Fruit fly (Drosophila melanogaster) whole organism, pupa: ENCODE data around the gene CG6071.

Experiments used
- CG10348 ChIP-seq: fragments of 200-800 bp; sonication (Bioruptor generic); IDR thresholded peaks from 2 replicates; pipeline ENCODE4 v1.3.6; 2022; ENCODE audit warnings: missing biosample characterization, missing genetic modification characterization
- CG12605 ChIP-seq: fragments of 200-800 bp; sonication (Bioruptor generic); IDR thresholded peaks from 2 replicates; pipeline ENCODE4 v1.3.6; 2022; ENCODE audit warnings: missing biosample characterization, missing genetic modification characterization
- CG13204 ChIP-seq: fragments of 200-800 bp; sonication (Bioruptor generic); optimal IDR thresholded peaks from 2 replicates; lab custom pipeline; 2018; ENCODE audit warnings: missing biosample characterization, mild to moderate bottlenecking, missing genetic modification characterization, moderate library complexity
- CG14655 ChIP-seq: fragments of 200-800 bp; sonication (Bioruptor generic); optimal IDR thresholded peaks from 3 replicates; lab custom pipeline; 2017; ENCODE audit warnings: mild to moderate bottlenecking, missing biosample characterization, missing genetic modification reagents, missing genetic modification characterization
- CG15710 ChIP-seq: fragments of 200-800 bp; sonication (Bioruptor generic); optimal IDR thresholded peaks from 2 replicates; lab custom pipeline; 2018; ENCODE audit warnings: missing biosample characterization, mild to moderate bottlenecking, missing genetic modification characterization, moderate library complexity
- CG17806 ChIP-seq: fragments of 200-800 bp; sonication (Bioruptor generic); optimal IDR thresholded peaks from 2 replicates; lab custom pipeline; 2018; ENCODE audit warnings: missing biosample characterization, mild to moderate bottlenecking, missing genetic modification characterization, moderate library complexity
- CG32121 ChIP-seq: fragments of 200-800 bp; sonication (Bioruptor generic); IDR thresholded peaks from 2 replicates; pipeline ENCODE4 v1.3.6; 2022; ENCODE audit warnings: missing biosample characterization, missing genetic modification characterization
- CG34367 ChIP-seq: fragments of 200-800 bp; sonication (Bioruptor generic); optimal IDR thresholded peaks from 2 replicates; lab custom pipeline; 2018; ENCODE audit warnings: missing biosample characterization, mild to moderate bottlenecking, missing genetic modification characterization
- CG4496 ChIP-seq: fragments of 200-800 bp; sonication (Bioruptor generic); IDR thresholded peaks from 3 replicates; pipeline ENCODE4 v1.3.6; 2022; ENCODE audit warnings: missing biosample characterization, missing genetic modification characterization
- CG8159 ChIP-seq: fragments of 200-800 bp; sonication (Bioruptor generic); optimal IDR thresholded peaks from 3 replicates; lab custom pipeline; 2018; ENCODE audit warnings: missing biosample characterization, mild to moderate bottlenecking, missing genetic modification characterization, moderate library complexity
- CG8301 ChIP-seq: fragments of 200-800 bp; sonication (Bioruptor generic); optimal IDR thresholded peaks from 2 replicates; lab custom pipeline; 2018; ENCODE audit warnings: missing biosample characterization, mild to moderate bottlenecking, missing genetic modification characterization
- CG9948 ChIP-seq: fragments of 200-800 bp; sonication (Bioruptor generic); optimal IDR thresholded peaks from 2 replicates; lab custom pipeline; 2018; ENCODE audit warnings: missing biosample characterization, mild to moderate bottlenecking, missing genetic modification characterization, moderate library complexity
- D1 ChIP-seq: fragments of 200-800 bp; sonication (Bioruptor generic); optimal IDR thresholded peaks from 2 replicates; lab custom pipeline; 2018; ENCODE audit warnings: missing biosample characterization, mild to moderate bottlenecking, missing genetic modification characterization, moderate library complexity
- EcR ChIP-seq: fragments of 200-800 bp; sonication (Bioruptor generic); optimal IDR thresholded peaks from 3 replicates; lab custom pipeline; 2019; ENCODE audit warnings: missing biosample characterization, missing genetic modification characterization, mild to moderate bottlenecking, moderate library complexity, missing genetic modification reagents
- Ets98B ChIP-seq: fragments of 200-800 bp; sonication (Bioruptor generic); IDR thresholded peaks from 2 replicates; pipeline ENCODE4 v1.3.6; 2022; ENCODE audit warnings: missing biosample characterization, missing genetic modification characterization
- Pif1A ChIP-seq: fragments of 200-800 bp; sonication (Bioruptor generic); optimal IDR thresholded peaks from 3 replicates; lab custom pipeline; 2016; ENCODE audit warnings: missing biosample characterization, missing genetic modification characterization
- Pif1B ChIP-seq: fragments of 200-800 bp; sonication (Bioruptor generic); optimal IDR thresholded peaks from 3 replicates; lab custom pipeline; 2016; ENCODE audit warnings: missing biosample characterization, missing genetic modification characterization
- Snoo ChIP-seq: fragments of 200-800 bp; sonication (Bioruptor generic); optimal IDR thresholded peaks from 3 replicates; lab custom pipeline; 2017; ENCODE audit warnings: missing biosample characterization, mild to moderate bottlenecking, missing genetic modification characterization, inconsistent platforms
- fd96Ca ChIP-seq: fragments of 200-800 bp; sonication (Bioruptor generic); IDR thresholded peaks from 3 replicates; pipeline ENCODE4 v1.3.6; 2022; ENCODE audit warnings: missing biosample characterization, missing genetic modification characterization
- gl ChIP-seq: fragments of 200-800 bp; sonication (Bioruptor generic); optimal IDR thresholded peaks from 2 replicates; lab custom pipeline; 2018; ENCODE audit warnings: missing biosample characterization, mild to moderate bottlenecking, missing genetic modification characterization
- rn ChIP-seq: fragments of 200-800 bp; sonication (Bioruptor generic); IDR thresholded peaks from 2 replicates; pipeline ENCODE4 v1.3.6; 2022; ENCODE audit warnings: missing biosample characterization, missing genetic modification characterization

The CG6071 gene

dm6 chr3L:11602040-11602439 is 43.8 kb downstream of the CG6071 start:
- TF ChIP-seq gl (tag; lab: Kevin White, UChicago) = no peak
- TF ChIP-seq rn (GFP tag; lab: Robert Waterston, UW) = no peak
- no peak for TF ChIP-seq CG34367 (tag; lab: Kevin White, UChicago)
- TF ChIP-seq CG17806 (tag; lab: Kevin White, UChicago) = no peak
- TF ChIP-seq Pif1A = no peak
- no peak for TF ChIP-seq CG13204
- TF ChIP-seq D1 (tag; lab: Kevin White, UChicago) = no peak
- no peak for TF ChIP-seq CG10348

DNA sequence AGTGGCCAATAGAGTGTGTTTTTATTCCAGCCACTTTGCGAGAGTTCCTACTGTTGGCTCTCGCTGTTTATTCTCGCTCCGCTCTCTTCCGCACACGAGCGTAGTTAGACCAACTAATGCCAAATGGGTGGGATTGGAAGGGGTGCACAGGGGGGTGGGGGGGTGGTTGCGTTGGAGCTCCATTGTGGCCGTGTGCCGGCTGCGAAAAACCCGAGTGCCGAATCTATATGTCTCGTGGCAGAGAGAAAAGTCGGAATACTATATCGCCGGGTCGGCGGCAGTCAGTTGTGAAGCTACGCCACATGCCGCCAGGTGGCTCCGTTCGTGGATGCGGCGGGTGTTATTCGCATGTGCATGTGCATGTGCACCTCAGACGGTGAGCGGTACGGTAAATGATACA is 44.7 kb downstream of the CG6071 start:
- TF ChIP-seq CG14655 = no peak
- TF ChIP-seq CG8159 = no peak
- TF ChIP-seq EcR (GFP tag; lab: Kevin White, UChicago) = no peak
- TF ChIP-seq CG32121 = peak; percentile 28; the same call in 1 of the 2 replicates
- 0 out of 2 replicates have a peak, but pooled peaks have one; percentile 8 for TF ChIP-seq Ets98B (GFP tag; lab: Robert Waterston, UW)
- TF ChIP-seq CG10348 = no peak
- TF ChIP-seq CG8301 (tag; lab: Kevin White, UChicago) = no peak
- no peak for TF ChIP-seq gl (tag; lab: Kevin White, UChicago)
- TF ChIP-seq CG13204 = no peak
- TF ChIP-seq fd96Ca (GFP tag; lab: Robert Waterston, UW) = 0 out of 3 replicates have a peak, but pooled peaks have one; percentile 16
- no peak for TF ChIP-seq CG34367 (tag; lab: Kevin White, UChicago)
- peak; percentile 44; the same call in 1 of the 3 replicates for TF ChIP-seq CG4496 (GFP tag; lab: Robert Waterston, UW)
- TF ChIP-seq CG17806 (tag; lab: Kevin White, UChicago) = no peak
- no peak for TF ChIP-seq Snoo (tag; lab: Kevin White, UChicago)
- TF ChIP-seq, all 21 proteins: peak for 4

- TF ChIP-seq Snoo (tag; lab: Kevin White, UChicago) = no peak
- TF ChIP-seq, all 21 proteins: peak for 0
Measured at dm6 chr3L:11599965-11600420, 45.8 kb downstream of the CG6071 start, which contains the start of the genes CG14137 and CG46394. TSS of gene CG14137 (minus strand) at chr3L:11600065. TSS of gene CG46394 (plus strand) at chr3L:11600370.

dm6 chr3L:11599255-11599654 is 46.6 kb downstream of the CG6071 start:
- TF ChIP-seq rn (GFP tag; lab: Robert Waterston, UW) (no peak), CG17806 (tag; lab: Kevin White, UChicago) (peak; percentile 34), CG34367 (tag; lab: Kevin White, UChicago) (peak; percentile 18), Pif1B (GFP tag; lab: Kevin White, UChicago) (peak; percentile 2), CG4496 (GFP tag; lab: Robert Waterston, UW) (0 out of 3 replicates have a peak, but pooled peaks have one; percentile 22), fd96Ca (GFP tag; lab: Robert Waterston, UW) (no peak), CG32121 (no peak), CG12605 (GFP tag; lab: Robert Waterston, UW) (no peak), EcR (GFP tag; lab: Kevin White, UChicago) (peak; percentile 52), CG14655 (peak; percentile 18), CG9948 (tag; lab: Kevin White, UChicago) (peak; percentile 38), Pif1A (no peak), CG13204 (peak; percentile 29), CG15710 (tag; lab: Kevin White, UChicago) (peak; percentile 61), CG8159 (peak; percentile 52), Snoo (tag; lab: Kevin White, UChicago) (peak; percentile 22), Ets98B (GFP tag; lab: Robert Waterston, UW) (no peak), CG8301 (tag; lab: Kevin White, UChicago) (no peak)
- TF ChIP-seq, all 21 proteins: peak for 11

dm6 chr3L:11596585-11597252 is 49.1 kb downstream of the CG6071 start, which contains the start of gene CG7368:
TSS of gene CG7368 (plus strand) at chr3L:11597202.
- TF ChIP-seq EcR (GFP tag; lab: Kevin White, UChicago) (no peak), CG17806 (tag; lab: Kevin White, UChicago) (no peak), CG13204 (peak; percentile 14)

- no peak for TF ChIP-seq Pif1A
- no peak for TF ChIP-seq Snoo (tag; lab: Kevin White, UChicago)
- peak; percentile 61 for TF ChIP-seq CG32121
- peak; percentile 3 for TF ChIP-seq Pif1B (GFP tag; lab: Kevin White, UChicago)
- TF ChIP-seq CG14655 = peak; percentile 35
- TF ChIP-seq CG15710 (tag; lab: Kevin White, UChicago) = peak; percentile 46
- no peak for TF ChIP-seq CG12605 (GFP tag; lab: Robert Waterston, UW)
- peak; percentile 35 for TF ChIP-seq CG17806 (tag; lab: Kevin White, UChicago)
- peak; percentile 23 for TF ChIP-seq CG34367 (tag; lab: Kevin White, UChicago)
- TF ChIP-seq CG9948 (tag; lab: Kevin White, UChicago) = peak; percentile 40
- peak; percentile 55 for TF ChIP-seq CG4496 (GFP tag; lab: Robert Waterston, UW)
- TF ChIP-seq CG8159 = peak; percentile 86
- no peak for TF ChIP-seq CG13204
- TF ChIP-seq rn (GFP tag; lab: Robert Waterston, UW) = no peak
- TF ChIP-seq CG8301 (tag; lab: Kevin White, UChicago) = peak; percentile 27
- TF ChIP-seq Ets98B (GFP tag; lab: Robert Waterston, UW) = peak; percentile 28; the same call in 1 of the 2 replicates
Measured at dm6 chr3L:11593778-11594177, 52.1 kb downstream of the CG6071 start.
